Worm (Caenorhabditis elegans): ENCODE measurements around the gene F58A6.2.

ce11 chrII:5187934-5188333, 51.4 kb downstream of the F58A6.2 start:
- TF ChIP-seq ceh-9 (tag; optimal IDR thresholded peaks at IDR 0.05) (no peak), ref-2 (tag; optimal IDR thresholded peaks at IDR 0.05) (no peak), F13H6.1 (tag; optimal IDR thresholded peaks at IDR 0.05) (no peak), ceh-2 (tag; optimal IDR thresholded peaks at IDR 0.05) (no peak), ceh-30 (tag; optimal IDR thresholded peaks at IDR 0.05) (no peak), hlh-30 (tag; optimal IDR thresholded peaks at IDR 0.05; ENCODE audit: insufficient read depth) (no peak), npax-4 (tag; optimal IDR thresholded peaks at IDR 0.05) (no peak), pag-3 (tag; optimal IDR thresholded peaks at IDR 0.05; ENCODE audit: borderline replicate concordance) (no peak), nhr-11 (tag; optimal IDR thresholded peaks at IDR 0.05) (no peak), K02D7.2 (tag; optimal IDR thresholded peaks at IDR 0.05) (no peak), fkh-10 (GFP tag; optimal IDR thresholded peaks at IDR 0.05) (no peak)
